Worm (Caenorhabditis elegans): Measurements from ENCODE around the gene T03F7.6.
A peak's percentile ranks its signal among the peaks of the same experiment; 100 is the strongest.

The T03F7.6 gene

ce11 chrV:11323720-11324119 lies 29.2 kb downstream of the T03F7.6 start, which contains the start of gene str-141:
str-141 (minus strand) TSS chrV:11323820.
- no peak for TF ChIP-seq nhr-76 (tag; optimal IDR thresholded peaks at IDR 0.05)

- no peak for TF ChIP-seq snpc-4 (tag; optimal IDR thresholded peaks at IDR 0.05)
- peak; percentile 70 for TF ChIP-seq ces-1 (GFP tag; optimal IDR thresholded peaks at IDR 0.05)
- TF ChIP-seq unc-120 (tag; optimal IDR thresholded peaks at IDR 0.05; ENCODE audit: poor library complexity, severe bottlenecking), result peak; percentile 12
- TF ChIP-seq hlh-1 (tag; optimal IDR thresholded peaks at IDR 0.05), result peak; percentile 22
- TF ChIP-seq ham-2 (GFP tag; optimal IDR thresholded peaks at IDR 0.05), result no peak
- TF ChIP-seq mep-1 (tag; optimal IDR thresholded peaks at IDR 0.05), result peak; percentile 34
- peak; percentile 88 for TF ChIP-seq lsy-2 (tag; optimal IDR thresholded peaks at IDR 0.05)
- TF ChIP-seq lin-13 (tag; optimal IDR thresholded peaks at IDR 0.05), result peak; percentile 6
- TF ChIP-seq pha-4 (tag; optimal IDR thresholded peaks at IDR 0.05), result peak; percentile 6
These were observed 32.4 kb downstream of the T03F7.6 start, which contains the start of gene tmed-10 for ce11 chrV:11326914-11327367. tmed-10 (minus strand) TSS chrV:11326964.

ce11 chrV:11329100-11329499 lies 34.6 kb downstream of the T03F7.6 start, which contains the start of gene F47G9.6:
F47G9.6 (plus strand) TSS chrV:11329400.
- TF ChIP-seq blmp-1 (tag; optimal IDR thresholded peaks at IDR 0.05), result no peak
- TF ChIP-seq M03D4.4 (tag; optimal IDR thresholded peaks at IDR 0.05), result no peak

- TF ChIP-seq tbx-8 (GFP tag; optimal IDR thresholded peaks at IDR 0.05) (no peak), blmp-1 (tag; optimal IDR thresholded peaks at IDR 0.05) (no peak), pha-4 (tag; optimal IDR thresholded peaks at IDR 0.05) (no peak), sem-2 (GFP tag; optimal IDR thresholded peaks at IDR 0.05) (no peak), M03D4.4 (tag; optimal IDR thresholded peaks at IDR 0.05) (no peak), lin-13 (tag; optimal IDR thresholded peaks at IDR 0.05) (no peak), nhr-2 (tag; optimal IDR thresholded peaks at IDR 0.05) (no peak), zip-8 (tag; optimal IDR thresholded peaks at IDR 0.05) (no peak), nhr-12 (tag; optimal IDR thresholded peaks at IDR 0.05) (no peak), nhr-28 (tag; optimal IDR thresholded peaks at IDR 0.05) (no peak), nhr-237 (tag; optimal IDR thresholded peaks at IDR 0.05) (no peak), nhr-76 (tag; optimal IDR thresholded peaks at IDR 0.05) (no peak), ces-1 (GFP tag; optimal IDR thresholded peaks at IDR 0.05) (no peak), ham-2 (GFP tag; optimal IDR thresholded peaks at IDR 0.05) (no peak), snpc-4 (tag; optimal IDR thresholded peaks at IDR 0.05) (no peak), bed-3 (GFP tag; optimal IDR thresholded peaks at IDR 0.05) (no peak), lsy-2 (tag; optimal IDR thresholded peaks at IDR 0.05) (no peak), unc-62 (GFP tag; optimal IDR thresholded peaks at IDR 0.05) (no peak)
These were observed 39.7 kb downstream of the T03F7.6 start, which contains the start of gene T02E9.6 for ce11 chrV:11334193-11334592. T02E9.6 (minus strand) TSS chrV:11334293.

- TF ChIP-seq pha-4 (tag; optimal IDR thresholded peaks at IDR 0.05), result peak; percentile 4
- no peak for TF ChIP-seq drap-1 (GFP tag; optimal IDR thresholded peaks at IDR 0.05)
- TF ChIP-seq nhr-2 (tag; optimal IDR thresholded peaks at IDR 0.05), result peak; percentile 8
- TF ChIP-seq hlh-1 (tag; optimal IDR thresholded peaks at IDR 0.05), result no peak
- TF ChIP-seq ceh-39 (tag; optimal IDR thresholded peaks at IDR 0.05), result no peak
These were observed 41.4 kb downstream of the T03F7.6 start for ce11 chrV:11335757-11336418.

ce11 chrV:11336877-11337276 lies 42.4 kb downstream of the T03F7.6 start:
- TF ChIP-seq ces-1 (GFP tag; optimal IDR thresholded peaks at IDR 0.05) (peak; percentile 91), nhr-237 (tag; optimal IDR thresholded peaks at IDR 0.05) (no peak)

ce11 chrV:11341130-11341675 lies 46.7 kb downstream of the T03F7.6 start:
- TF ChIP-seq drap-1 (GFP tag; optimal IDR thresholded peaks at IDR 0.05), result no peak
- TF ChIP-seq elt-3 (tag; optimal IDR thresholded peaks at IDR 0.05), result no peak
- peak; percentile 43 for TF ChIP-seq mls-2 (tag; optimal IDR thresholded peaks at IDR 0.05)
- TF ChIP-seq ces-1 (GFP tag; optimal IDR thresholded peaks at IDR 0.05), result peak; percentile 95
- no peak for TF ChIP-seq nhr-2 (tag; optimal IDR thresholded peaks at IDR 0.05)
